Fruit fly (Drosophila melanogaster) whole organism, embryonic: ENCODE measurements around the gene CG13384.

ENCODE experiments used
- B-H1 ChIP-seq: fragments of 200-800 bp; sonication (Bioruptor generic); IDR thresholded peaks from 3 replicates; pipeline ENCODE4 v1.3.6; 2022; ENCODE audit warnings: missing biosample characterization, missing genetic modification characterization
- C15 ChIP-seq: fragments of 200-800 bp; sonication (Bioruptor generic); IDR thresholded peaks from 3 replicates; pipeline ENCODE4 v1.3.6; 2022; ENCODE audit warnings: missing biosample characterization, missing genetic modification characterization
- CG10274 ChIP-seq: fragments of 200-800 bp; sonication (Bioruptor generic); optimal IDR thresholded peaks from 3 replicates; lab custom pipeline; 2017; ENCODE audit warnings: missing biosample characterization, mild to moderate bottlenecking, missing genetic modification characterization
- CG10543 ChIP-seq: fragments of 200-800 bp; sonication (Bioruptor generic); optimal IDR thresholded peaks from 3 replicates; lab custom pipeline; 2017; ENCODE audit warnings: missing biosample characterization, mild to moderate bottlenecking, missing genetic modification characterization, moderate library complexity
- CG11093 ChIP-seq: fragments of 200-800 bp; sonication (Bioruptor generic); IDR thresholded peaks from 3 replicates; pipeline ENCODE4 v1.3.6; 2022; ENCODE audit warnings: missing biosample characterization, missing genetic modification characterization
- CG11247 ChIP-seq: fragments of 200-800 bp; sonication (Bioruptor generic); IDR thresholded peaks from 2 replicates; pipeline ENCODE4 v1.3.6; 2022; ENCODE audit warnings: missing biosample characterization, missing genetic modification characterization
- CG12299 ChIP-seq: fragments of 200-800 bp; sonication (Bioruptor generic); optimal IDR thresholded peaks from 2 replicates; lab custom pipeline; 2018; ENCODE audit warnings: missing biosample characterization, mild to moderate bottlenecking, missing genetic modification characterization
- CG14710 ChIP-seq: fragments of 200-800 bp; sonication (Bioruptor generic); optimal IDR thresholded peaks from 3 replicates; lab custom pipeline; 2019; ENCODE audit warnings: missing biosample characterization, mild to moderate bottlenecking, missing genetic modification characterization, moderate library complexity
- CG17186 ChIP-seq: fragments of 200-800 bp; sonication (Bioruptor generic); optimal IDR thresholded peaks from 3 replicates; lab custom pipeline; 2017; ENCODE audit warnings: missing biosample characterization, missing genetic modification reagents, missing genetic modification characterization
- CG18262 ChIP-seq: fragments of 200-800 bp; optimal IDR thresholded peaks from 3 replicates; lab custom pipeline; 2019; ENCODE audit warnings: missing biosample characterization, mild to moderate bottlenecking, missing genetic modification characterization, moderate library complexity
- CG18619 ChIP-seq: fragments of 200-800 bp; sonication (Bioruptor generic); optimal IDR thresholded peaks from 3 replicates; lab custom pipeline; 2017; ENCODE audit warnings: missing biosample characterization, mild to moderate bottlenecking, missing genetic modification characterization
- CG31224 ChIP-seq: fragments of 200-800 bp; sonication (Bioruptor generic); IDR thresholded peaks from 2 replicates; pipeline ENCODE4 v1.3.6; 2022; ENCODE audit warnings: missing biosample characterization, missing genetic modification characterization
- CG31441 ChIP-seq: fragments of 200-800 bp; sonication (Bioruptor generic); IDR thresholded peaks from 2 replicates; pipeline ENCODE4 v1.3.6; 2022; ENCODE audit warnings: missing biosample characterization, missing genetic modification characterization
- CG32772 ChIP-seq: fragments of 200-800 bp; sonication (Bioruptor generic); IDR thresholded peaks from 2 replicates; pipeline ENCODE4 v1.3.6; 2022; ENCODE audit warnings: missing biosample characterization, missing genetic modification characterization
- CG3995 ChIP-seq: fragments of 200-800 bp; sonication (Bioruptor generic); optimal IDR thresholded peaks from 3 replicates; lab custom pipeline; 2016; ENCODE audit warnings: missing biosample characterization, missing genetic modification characterization
- CG42726 ChIP-seq: fragments of 200-800 bp; sonication (Bioruptor generic); IDR thresholded peaks from 2 replicates; pipeline ENCODE4 v1.3.6; 2022; ENCODE audit warnings: missing biosample characterization, missing genetic modification characterization; ENCODE audit not compliant: partially characterized antibody
- CG4360 ChIP-seq: fragments of 200-800 bp; sonication (Bioruptor generic); IDR thresholded peaks from 2 replicates; pipeline ENCODE4 v1.3.6; 2022; ENCODE audit warnings: missing biosample characterization, missing genetic modification characterization
- CG6854 ChIP-seq: fragments of 200-800 bp; sonication (Bioruptor generic); optimal IDR thresholded peaks from 3 replicates; lab custom pipeline; 2017; ENCODE audit warnings: missing biosample characterization, mild to moderate bottlenecking, missing genetic modification characterization
- CG8290 ChIP-seq, 3 experiments: fragments of 200-800 bp; sonication (Bioruptor generic); optimal IDR thresholded peaks; 2 replicates each; lab custom pipeline; 2016 to 2019; ENCODE audit warnings: missing biosample characterization in 3 of 3, missing genetic modification characterization in 3 of 3, mild to moderate bottlenecking in 2 of 3, moderate library complexity in 1 of 3
- CG9215 ChIP-seq: fragments of 200-800 bp; sonication (Bioruptor generic); IDR thresholded peaks from 2 replicates; pipeline ENCODE4 v1.3.6; 2022; ENCODE audit warnings: missing biosample characterization, missing genetic modification characterization
- CTCF ChIP-seq: fragments of 200-800 bp; sonication (Bioruptor generic); optimal IDR thresholded peaks from 2 replicates; lab custom pipeline; 2017; ENCODE audit warnings: missing biosample characterization, mild to moderate bottlenecking, missing genetic modification characterization, moderate library complexity
- D19B ChIP-seq: fragments of 200-800 bp; sonication (Bioruptor generic); optimal IDR thresholded peaks from 2 replicates; lab custom pipeline; 2017; ENCODE audit warnings: missing biosample characterization, mild to moderate bottlenecking, missing genetic modification characterization
- Dp ChIP-seq: fragments of 200-800 bp; sonication (Bioruptor generic); optimal IDR thresholded peaks from 2 replicates; lab custom pipeline; 2018; ENCODE audit warnings: missing biosample characterization, mild to moderate bottlenecking, missing genetic modification characterization, moderate library complexity
- Hr39 ChIP-seq: fragments of >200 bp; optimal IDR thresholded peaks from 2 replicates; lab custom pipeline; 2017
- Hr51 ChIP-seq, 2 experiments: fragments of 200-800 bp; sonication (Bioruptor generic); optimal IDR thresholded peaks; 2 replicates in 1 of 2; 3 replicates in 1 of 2; lab custom pipeline; 2016 to 2018; ENCODE audit warnings: missing biosample characterization in 2 of 2, missing genetic modification characterization in 2 of 2, mild to moderate bottlenecking in 1 of 2, moderate library complexity in 1 of 2
- MESR4 ChIP-seq: fragments of 200-800 bp; sonication (Bioruptor generic); optimal IDR thresholded peaks from 2 replicates; lab custom pipeline; 2018; ENCODE audit warnings: missing biosample characterization, mild to moderate bottlenecking, missing genetic modification characterization, moderate library complexity
- NFAT ChIP-seq: fragments of 200-800 bp; sonication (Bioruptor generic); IDR thresholded peaks from 2 replicates; pipeline ENCODE4 v1.3.6; 2022; ENCODE audit warnings: missing biosample characterization, missing genetic modification characterization
- Nf-YC ChIP-seq: fragments of 200-800 bp; optimal IDR thresholded peaks from 3 replicates; lab custom pipeline; 2019; ENCODE audit warnings: missing biosample characterization, mild to moderate bottlenecking, missing genetic modification characterization, moderate library complexity
- Six4 ChIP-seq: fragments of 200-800 bp; sonication (Bioruptor generic); optimal IDR thresholded peaks from 2 replicates; lab custom pipeline; 2016; ENCODE audit warnings: missing biosample characterization, missing genetic modification characterization
- Tbp ChIP-seq: fragments of >200 bp; optimal IDR thresholded peaks from 2 replicates; lab custom pipeline; 2018; ENCODE audit warnings: missing biosample characterization, missing genetic modification characterization
- ara ChIP-seq: fragments of 200-800 bp; sonication (Bioruptor generic); IDR thresholded peaks from 2 replicates; pipeline ENCODE4 v1.3.6; 2022; ENCODE audit warnings: missing biosample characterization, missing genetic modification characterization
- bab2 ChIP-seq: fragments of 200-800 bp; sonication (Bioruptor generic); optimal IDR thresholded peaks from 2 replicates; lab custom pipeline; 2016; ENCODE audit warnings: missing biosample characterization, missing genetic modification characterization
- cato ChIP-seq: fragments of 200-800 bp; sonication (Bioruptor generic); optimal IDR thresholded peaks from 2 replicates; lab custom pipeline; 2016; ENCODE audit warnings: missing biosample characterization, missing genetic modification characterization, borderline replicate concordance
- chinmo ChIP-seq: fragments of 200-800 bp; sonication (Bioruptor generic); IDR thresholded peaks from 4 replicates; pipeline ENCODE4 v1.3.6; 2022; ENCODE audit warnings: missing biosample characterization, missing genetic modification characterization; ENCODE audit not compliant: partially characterized antibody
- emc ChIP-seq: fragments of 200-800 bp; sonication (Bioruptor generic); optimal IDR thresholded peaks from 2 replicates; lab custom pipeline; 2016; ENCODE audit warnings: missing biosample characterization, missing genetic modification characterization
- gro ChIP-seq: fragments of 200-800 bp; sonication (Bioruptor generic); optimal IDR thresholded peaks from 2 replicates; lab custom pipeline; 2016; ENCODE audit warnings: missing biosample characterization, missing genetic modification characterization
- ken ChIP-seq: fragments of 200-800 bp; sonication (Bioruptor generic); IDR thresholded peaks from 3 replicates; pipeline ENCODE4 v1.3.6; 2022; ENCODE audit warnings: missing biosample characterization, missing genetic modification characterization
- lab ChIP-seq: fragments of 200-800 bp; sonication (Bioruptor generic); optimal IDR thresholded peaks from 3 replicates; lab custom pipeline; 2017; ENCODE audit warnings: missing biosample characterization, missing genetic modification characterization, mild to moderate bottlenecking, moderate library complexity, missing genetic modification reagents
- lmd ChIP-seq: fragments of 200-800 bp; sonication (Bioruptor generic); IDR thresholded peaks from 2 replicates; pipeline ENCODE4 v1.3.6; 2022; ENCODE audit warnings: missing biosample characterization, missing genetic modification characterization
- luna ChIP-seq: fragments of 200-800 bp; sonication (Bioruptor generic); optimal IDR thresholded peaks from 2 replicates; lab custom pipeline; 2016; ENCODE audit warnings: missing biosample characterization, missing genetic modification characterization
- mam ChIP-seq: fragments of 200-800 bp; sonication (Bioruptor generic); optimal IDR thresholded peaks from 3 replicates; lab custom pipeline; 2016; ENCODE audit warnings: missing biosample characterization, missing genetic modification characterization
- oc ChIP-seq: fragments of 200-800 bp; sonication (Bioruptor generic); optimal IDR thresholded peaks from 2 replicates; lab custom pipeline; 2018; ENCODE audit warnings: missing biosample characterization, mild to moderate bottlenecking, missing genetic modification characterization, moderate library complexity
- onecut ChIP-seq: fragments of 200-800 bp; sonication (Bioruptor generic); IDR thresholded peaks from 2 replicates; pipeline ENCODE4 v1.3.6; 2022; ENCODE audit warnings: missing biosample characterization, missing genetic modification characterization
- peb ChIP-seq: fragments of 200-800 bp; sonication (Bioruptor generic); IDR thresholded peaks from 2 replicates; pipeline ENCODE4 v1.3.6; 2022; ENCODE audit warnings: missing biosample characterization, missing genetic modification characterization
- sna ChIP-seq: fragments of 200-800 bp; sonication (Bioruptor generic); IDR thresholded peaks from 2 replicates; pipeline ENCODE4 v1.3.6; 2022; ENCODE audit warnings: missing biosample characterization, missing genetic modification characterization; ENCODE audit not compliant: partially characterized antibody
- tin ChIP-seq: fragments of 200-800 bp; sonication (Bioruptor generic); optimal IDR thresholded peaks from 3 replicates; lab custom pipeline; 2016; ENCODE audit warnings: missing biosample characterization, missing genetic modification characterization
- tio ChIP-seq: fragments of 200-800 bp; sonication (Bioruptor generic); optimal IDR thresholded peaks from 2 replicates; lab custom pipeline; 2017; ENCODE audit warnings: missing biosample characterization, missing genetic modification characterization, inconsistent platforms
- unc-4 ChIP-seq: fragments of 200-800 bp; sonication (Bioruptor generic); IDR thresholded peaks from 2 replicates; pipeline ENCODE4 v1.3.6; 2022; ENCODE audit warnings: missing biosample characterization, missing genetic modification characterization; ENCODE audit not compliant: partially characterized antibody
- usp ChIP-seq: fragments of >200 bp; optimal IDR thresholded peaks from 2 replicates; lab custom pipeline; 2017; ENCODE audit warnings: missing biosample characterization, missing genetic modification characterization
- zen2 ChIP-seq: fragments of 200-800 bp; sonication (Bioruptor generic); IDR thresholded peaks from 3 replicates; pipeline ENCODE4 v1.3.6; 2022; ENCODE audit warnings: missing biosample characterization, missing genetic modification characterization; ENCODE audit not compliant: partially characterized antibody
- zfh2 ChIP-seq: fragments of 200-800 bp; sonication (Bioruptor generic); optimal IDR thresholded peaks from 2 replicates; lab custom pipeline; 2016; ENCODE audit warnings: missing biosample characterization, missing genetic modification characterization

The CG13384 gene

DNA sequence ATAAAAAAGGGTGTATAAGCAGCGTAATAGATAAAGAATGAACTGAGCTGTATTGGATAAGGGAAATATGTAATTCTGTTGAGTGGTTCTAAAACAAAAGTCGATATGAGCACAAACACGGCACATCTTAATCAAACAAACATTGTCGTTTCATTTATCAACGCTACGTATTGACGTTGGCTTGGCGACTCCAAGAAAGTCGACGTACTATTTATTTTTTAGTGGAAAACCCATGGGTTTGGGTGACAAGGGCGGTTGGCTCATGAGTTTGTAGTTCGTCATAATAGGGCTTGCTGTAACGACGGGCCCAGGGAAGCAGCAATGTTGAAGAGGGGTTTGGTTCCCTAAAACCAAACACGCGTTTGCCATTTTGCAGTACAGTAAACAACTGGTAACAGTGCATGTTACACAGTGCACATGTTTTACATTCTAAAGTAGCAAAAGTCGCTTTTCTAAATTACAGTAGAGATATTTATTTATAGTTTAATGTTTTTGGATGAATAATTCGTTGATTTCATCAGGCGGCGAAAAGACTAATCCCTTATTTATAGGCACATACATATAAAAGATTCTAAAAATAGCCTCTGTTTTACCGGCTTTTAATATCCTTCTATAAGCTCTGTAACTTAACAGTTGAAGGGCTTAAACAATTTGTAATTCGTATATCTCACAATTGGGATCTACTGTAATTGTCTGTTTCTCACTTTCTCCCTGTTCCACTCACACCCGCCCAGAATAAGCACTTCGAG, 22.9 kb upstream of the CG13384 start (continued):
- TF ChIP-seq Nf-YC (tag; lab: Kevin White, UChicago): no peak
- no peak for TF ChIP-seq CG4360 (GFP tag; lab: Robert Waterston, UW)
- no peak for TF ChIP-seq unc-4 (GFP tag; lab: Robert Waterston, UW)
- TF ChIP-seq CG9215 (GFP tag; lab: Robert Waterston, UW): no peak
- no peak for TF ChIP-seq CG11093 (GFP tag; lab: Robert Waterston, UW)
- TF ChIP-seq bab2 (GFP tag; lab: Kevin White, UChicago): no peak
- TF ChIP-seq CG18262: peak; percentile 43
- no peak for TF ChIP-seq MESR4 (GFP tag; lab: Kevin White, UChicago)
- TF ChIP-seq CG18619 (GFP tag; lab: Kevin White, UChicago): no peak
- no peak for TF ChIP-seq chinmo (GFP tag; lab: Robert Waterston, UW)
- TF ChIP-seq ken (GFP tag; lab: Robert Waterston, UW): no peak
- TF ChIP-seq CG8290 (GFP tag; optimal IDR thresholded peaks at IDR 0.05; lab: Kevin White, UChicago): no peak
- no peak for TF ChIP-seq CG8290 (tag; optimal IDR thresholded peaks at IDR 0.05; lab: Kevin White, UChicago)
- TF ChIP-seq D19B: no peak
- TF ChIP-seq CG3995 (GFP tag; lab: Kevin White, UChicago): no peak
- no peak for TF ChIP-seq CG6854
- no peak for TF ChIP-seq onecut (GFP tag; lab: Robert Waterston, UW)
- TF ChIP-seq tio (GFP tag; lab: Kevin White, UChicago): no peak
- no peak for TF ChIP-seq CG10543 (GFP tag; lab: Kevin White, UChicago)
- no peak for TF ChIP-seq Six4
- no peak for TF ChIP-seq ara (GFP tag; lab: Robert Waterston, UW)
- no peak for TF ChIP-seq CG10274
- TF ChIP-seq peb (GFP tag; lab: Robert Waterston, UW): no peak
- no peak for TF ChIP-seq CG32772 (GFP tag; lab: Robert Waterston, UW)
- no peak for TF ChIP-seq CG11247
- TF ChIP-seq cato: no peak
- TF ChIP-seq CG42726 (GFP tag; lab: Robert Waterston, UW): no peak
- TF ChIP-seq NFAT (GFP tag; lab: Robert Waterston, UW): no peak
- no peak for TF ChIP-seq CTCF (GFP tag; lab: Kevin White, UChicago)
- no peak for TF ChIP-seq Hr39 (lab: Kevin White, UChicago)
- TF ChIP-seq sna (GFP tag; lab: Robert Waterston, UW): no peak
- peak; percentile 7 for TF ChIP-seq CG14710 (tag; lab: Kevin White, UChicago)
- no peak for TF ChIP-seq Tbp
- TF ChIP-seq CG12299 (tag; lab: Kevin White, UChicago): peak; percentile 13
- TF ChIP-seq C15: no peak
- TF ChIP-seq mam (GFP tag; lab: Kevin White, UChicago): no peak
- TF ChIP-seq CG31224: peak; percentile 46; the same call in 1 of the 2 replicates
- no peak for TF ChIP-seq gro
- no peak for TF ChIP-seq lmd (GFP tag; lab: Robert Waterston, UW)
- TF ChIP-seq CG17186 (GFP tag; lab: Kevin White, UChicago): no peak
- TF ChIP-seq CG31441: 0 out of 2 replicates have a peak, but pooled peaks have one; percentile 20
- no peak for TF ChIP-seq B-H1 (GFP tag; lab: Robert Waterston, UW)
- peak in 1 of 2 experiments; percentile 7 for TF ChIP-seq Hr51 (GFP tag; optimal IDR thresholded peaks at IDR 0.05; lab: Kevin White, UChicago)
- no peak for TF ChIP-seq zen2 (GFP tag; lab: Robert Waterston, UW)
- no peak for TF ChIP-seq tin (GFP tag; lab: Kevin White, UChicago)
- TF ChIP-seq zfh2 (GFP tag; lab: Kevin White, UChicago): peak; percentile 27
- TF ChIP-seq luna (GFP tag; lab: Kevin White, UChicago): no peak
- TF ChIP-seq usp (GFP tag; lab: Kevin White, UChicago): no peak
- TF ChIP-seq oc (tag; lab: Kevin White, UChicago): no peak
- TF ChIP-seq lab: peak; percentile 49
- no peak for TF ChIP-seq Dp (GFP tag; lab: Kevin White, UChicago)
- TF ChIP-seq emc (GFP tag; lab: Kevin White, UChicago): no peak
